Worm (Caenorhabditis elegans) whole organism, L4 larva: ENCODE results near the gene vars-1.

Experiments
- F10B5.3 ChIP-seq: sonication (generic microtip); optimal IDR thresholded peaks from 2 replicates; lab custom pipeline; 2016; ENCODE audit warnings: mild to moderate bottlenecking, missing genetic modification characterization, missing compliant biosample characterization
- aha-1 ChIP-seq: fragments of 150-350 bp; peaks from one replicate; lab custom pipeline; 2014; ENCODE audit warnings: missing biosample characterization, missing genetic modification characterization
- ama-1 ChIP-seq: fragments of 150-350 bp; optimal IDR thresholded peaks from 2 replicates; lab custom pipeline; 2014; ENCODE audit warnings: inconsistent platforms, mixed read lengths
- attf-4 ChIP-seq: sonication (generic microtip); optimal IDR thresholded peaks from 3 replicates; lab custom pipeline; 2017; ENCODE audit warnings: missing biosample characterization, missing genetic modification characterization
- ceh-20 ChIP-seq: fragments of 200-800 bp; sonication (Bioruptor generic); IDR thresholded peaks from 2 replicates; pipeline ENCODE4 v1.3.6; 2022; ENCODE audit warnings: missing genetic modification reagents, missing genetic modification characterization, missing compliant biosample characterization
- ceh-28 ChIP-seq: fragments of 150-350 bp; optimal IDR thresholded peaks from 2 replicates; lab custom pipeline; 2014; ENCODE audit warnings: missing biosample characterization, missing genetic modification reagents, missing genetic modification characterization
- ceh-32 ChIP-seq: sonication (generic microtip); optimal IDR thresholded peaks from 2 replicates; lab custom pipeline; 2016; ENCODE audit warnings: mild to moderate bottlenecking, missing genetic modification characterization, missing compliant biosample characterization; ENCODE audit not compliant: poor library complexity
- ceh-44 ChIP-seq: fragments of 200-800 bp; sonication (Bioruptor generic); IDR thresholded peaks from 2 replicates; pipeline ENCODE4 v1.3.6; 2022; ENCODE audit warnings: missing genetic modification reagents, missing genetic modification characterization, missing compliant biosample characterization
- daf-12 ChIP-seq: fragments of 150-350 bp; optimal IDR thresholded peaks from 2 replicates; lab custom pipeline; 2014; ENCODE audit warnings: missing biosample characterization, missing genetic modification reagents, missing genetic modification characterization
- daf-8 ChIP-seq: fragments of 200-800 bp; sonication (Bioruptor generic); IDR thresholded peaks from 2 replicates; pipeline ENCODE4 v1.3.6; 2022; ENCODE audit warnings: missing genetic modification characterization, missing compliant biosample characterization
- dmd-6 ChIP-seq: fragments of 200-800 bp; sonication (Bioruptor generic); IDR thresholded peaks from 2 replicates; pipeline ENCODE4 v1.3.6; 2022; ENCODE audit warnings: missing genetic modification reagents, missing genetic modification characterization, missing compliant biosample characterization
- dmd-9 ChIP-seq: fragments of 200-800 bp; sonication (Bioruptor generic); IDR thresholded peaks from 2 replicates; pipeline ENCODE4 v1.3.6; 2022; ENCODE audit warnings: missing genetic modification reagents, missing genetic modification characterization, missing compliant biosample characterization
- dpl-1 ChIP-seq: fragments of 150-350 bp; optimal IDR thresholded peaks from 2 replicates; lab custom pipeline; 2014; ENCODE audit warnings: missing biosample characterization, missing genetic modification reagents, missing genetic modification characterization
- dve-1 ChIP-seq: sonication (generic microtip); optimal IDR thresholded peaks from 2 replicates; lab custom pipeline; 2017; ENCODE audit warnings: antibody characterized with exemption, mild to moderate bottlenecking, missing genetic modification characterization, missing compliant biosample characterization; ENCODE audit not compliant: insufficient read depth
- gei-8 ChIP-seq: fragments of 200-800 bp; sonication (Bioruptor generic); optimal IDR thresholded peaks from 2 replicates; lab custom pipeline; 2018; ENCODE audit warnings: mild to moderate bottlenecking, missing genetic modification characterization, missing compliant biosample characterization
- hlh-11 ChIP-seq: fragments of 200-800 bp; sonication (Bioruptor generic); optimal IDR thresholded peaks from 2 replicates; lab custom pipeline; 2018; ENCODE audit warnings: mild to moderate bottlenecking, missing genetic modification characterization, missing compliant biosample characterization
- hlh-30 ChIP-seq: sonication (generic microtip); optimal IDR thresholded peaks from 2 replicates; lab custom pipeline; 2017; ENCODE audit warnings: antibody characterized with exemption, mild to moderate bottlenecking, missing genetic modification characterization, missing compliant biosample characterization; ENCODE audit not compliant: insufficient read depth
- jun-1 ChIP-seq: fragments of 150-350 bp; optimal IDR thresholded peaks from 2 replicates; lab custom pipeline; 2014; ENCODE audit warnings: missing biosample characterization, missing genetic modification reagents, missing genetic modification characterization
- lim-7 ChIP-seq: fragments of 200-800 bp; sonication (Bioruptor generic); IDR thresholded peaks from 2 replicates; pipeline ENCODE4 v1.3.6; 2022; ENCODE audit warnings: missing genetic modification characterization, missing compliant biosample characterization
- lin-1 ChIP-seq: fragments of 200-800 bp; sonication (Bioruptor generic); IDR thresholded peaks from 2 replicates; pipeline ENCODE4 v1.3.6; 2022; ENCODE audit warnings: missing genetic modification reagents, missing genetic modification characterization, missing compliant biosample characterization
- lin-38 ChIP-seq: fragments of 200-800 bp; sonication (Bioruptor generic); IDR thresholded peaks from 2 replicates; pipeline ENCODE4 v1.3.6; 2022; ENCODE audit warnings: missing genetic modification reagents, missing genetic modification characterization, missing compliant biosample characterization
- lsy-2 ChIP-seq, 2 experiments: fragments of 150-350 bp in 1 of 2; sonication (generic microtip) in 1 of 2; optimal IDR thresholded peaks; 2 replicates each; lab custom pipeline; 2014 to 2017; ENCODE audit warnings: missing biosample characterization in 2 of 2, missing genetic modification characterization in 2 of 2
- madf-9 ChIP-seq: fragments of 200-800 bp; sonication (Bioruptor generic); conservative IDR thresholded peaks from 2 replicates; pipeline ENCODE4 v1.3.6; 2022; ENCODE audit warnings: missing genetic modification reagents, missing genetic modification characterization, missing compliant biosample characterization
- mdl-1 ChIP-seq, 2 experiments: fragments of 150-350 bp in 1 of 2; sonication (generic microtip) in 1 of 2; optimal IDR thresholded peaks; 2 replicates each; lab custom pipeline; 2014 to 2017; ENCODE audit warnings: missing biosample characterization in 2 of 2, missing genetic modification characterization in 2 of 2
- mdt-29 ChIP-seq: fragments of 200-800 bp; sonication (Bioruptor generic); IDR thresholded peaks from 2 replicates; pipeline ENCODE4 v1.3.6; 2022; ENCODE audit warnings: missing genetic modification reagents, missing genetic modification characterization, missing compliant biosample characterization
- mep-1 ChIP-seq: fragments of 150-350 bp; sonication (generic microtip); optimal IDR thresholded peaks from 3 replicates; lab custom pipeline; 2014; ENCODE audit warnings: missing biosample characterization, missing genetic modification characterization
- mes-2 ChIP-seq: sonication (generic microtip); optimal IDR thresholded peaks from 2 replicates; lab custom pipeline; 2016; ENCODE audit warnings: missing genotype, mild to moderate bottlenecking, missing genetic modification characterization, missing compliant biosample characterization; ENCODE audit not compliant: poor library complexity, severe bottlenecking
- mxl-3 ChIP-seq: fragments of 200-800 bp; sonication (Bioruptor generic); optimal IDR thresholded peaks from 2 replicates; lab custom pipeline; 2018; ENCODE audit warnings: mild to moderate bottlenecking, missing genetic modification characterization, missing compliant biosample characterization
- nhr-11 ChIP-seq: fragments of 150-350 bp; optimal IDR thresholded peaks from 2 replicates; lab custom pipeline; 2014; ENCODE audit warnings: missing biosample characterization, missing genetic modification characterization
- nhr-111 ChIP-seq: fragments of 200-800 bp; sonication (Bioruptor generic); optimal IDR thresholded peaks from 2 replicates; lab custom pipeline; 2018; ENCODE audit warnings: mild to moderate bottlenecking, missing genetic modification characterization, missing compliant biosample characterization
- nhr-237 ChIP-seq: sonication (generic microtip); optimal IDR thresholded peaks from 2 replicates; lab custom pipeline; 2017; ENCODE audit warnings: missing biosample characterization, missing genetic modification characterization
- nhr-28 ChIP-seq: fragments of 150-350 bp; optimal IDR thresholded peaks from 2 replicates; lab custom pipeline; 2014; ENCODE audit warnings: missing biosample characterization, missing genetic modification characterization
- nhr-48 ChIP-seq: sonication (generic microtip); optimal IDR thresholded peaks from 2 replicates; lab custom pipeline; 2016; ENCODE audit warnings: mild to moderate bottlenecking, missing genetic modification characterization, missing compliant biosample characterization
- pha-4 ChIP-seq, 2 experiments: fragments of 150-350 bp in 1 of 2; fragments of 200-800 bp in 1 of 2; sonication (Bioruptor generic) in 1 of 2; IDR thresholded peaks in 1 of 2; optimal IDR thresholded peaks in 1 of 2; 2 replicates each; pipeline versions ENCODE4 v1.3.6 to Lab custom; 2014 to 2022; ENCODE audit warnings: missing genetic modification characterization in 2 of 2, missing genetic modification reagents in 2 of 2, missing biosample characterization in 1 of 2, missing compliant biosample characterization in 1 of 2
- php-3 ChIP-seq: fragments of 200-800 bp; sonication (Bioruptor generic); IDR thresholded peaks from 2 replicates; pipeline ENCODE4 v1.3.6; 2022; ENCODE audit warnings: missing genetic modification reagents, missing genetic modification characterization, missing compliant biosample characterization
- pqm-1 ChIP-seq: sonication (generic microtip); optimal IDR thresholded peaks from 2 replicates; lab custom pipeline; 2017; ENCODE audit warnings: missing biosample characterization, missing genetic modification characterization
- rbr-2 ChIP-seq: sonication (generic microtip); optimal IDR thresholded peaks from 2 replicates; lab custom pipeline; 2016; ENCODE audit warnings: missing genotype, missing genetic modification characterization, missing compliant biosample characterization
- set-16 ChIP-seq: fragments of 200-800 bp; sonication (Bioruptor generic); IDR thresholded peaks from 2 replicates; pipeline ENCODE4 v1.3.6; 2022; ENCODE audit warnings: missing genetic modification reagents, missing genetic modification characterization, missing compliant biosample characterization
- snpc-1.2 ChIP-seq: fragments of 200-800 bp; sonication (Bioruptor generic); IDR thresholded peaks from 2 replicates; pipeline ENCODE4 v1.3.6; 2022; ENCODE audit warnings: missing genetic modification reagents, missing genetic modification characterization, missing compliant biosample characterization
- spr-1 ChIP-seq: sonication (generic microtip); optimal IDR thresholded peaks from 2 replicates; lab custom pipeline; 2016; ENCODE audit warnings: mild to moderate bottlenecking, missing genetic modification characterization, missing compliant biosample characterization
- spr-3 ChIP-seq: fragments of 200-800 bp; sonication (Bioruptor generic); optimal IDR thresholded peaks from 2 replicates; lab custom pipeline; 2018; ENCODE audit warnings: mild to moderate bottlenecking, missing genetic modification characterization, missing compliant biosample characterization
- zfp-2 ChIP-seq: sonication (generic microtip); optimal IDR thresholded peaks from 2 replicates; lab custom pipeline; 2016; ENCODE audit warnings: mild to moderate bottlenecking, missing genetic modification characterization, missing compliant biosample characterization
- zip-2 ChIP-seq: fragments of 150-350 bp; optimal IDR thresholded peaks from 2 replicates; lab custom pipeline; 2014; ENCODE audit warnings: missing biosample characterization, missing genetic modification characterization

vars-1 gene

DNA sequence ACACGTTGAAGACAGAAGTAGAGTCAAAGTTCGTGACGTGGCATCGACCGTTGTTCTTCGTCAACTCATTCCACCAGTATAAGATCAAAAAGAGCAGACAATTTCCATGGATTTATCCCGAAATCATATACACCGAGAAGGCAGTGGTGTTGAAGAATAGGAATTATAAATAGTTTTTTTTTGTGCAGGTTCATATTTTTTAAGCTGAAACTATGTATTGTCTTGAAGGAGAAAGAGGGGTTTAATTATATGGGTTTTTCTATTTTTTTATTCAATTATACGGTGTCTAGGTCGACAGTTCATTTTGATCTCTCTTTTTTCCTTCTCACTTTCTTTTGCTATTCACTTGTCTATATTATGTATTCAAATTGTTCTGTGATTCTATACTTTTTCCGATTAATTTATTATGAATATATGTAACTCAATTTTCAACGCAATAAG is 7.9 kb downstream of the vars-1 start (continued):
- TF ChIP-seq snpc-1.2 (GFP tag; lab: Robert Waterston, UW) (no peak), nhr-111 (GFP tag; lab: Kevin White, UChicago) (peak; percentile 24), gei-8 (GFP tag; lab: Kevin White, UChicago) (no peak), daf-8 (GFP tag; lab: Robert Waterston, UW) (no peak), mes-2 (tag; lab: Kevin White, UChicago) (peak; percentile 0), pqm-1 (tag; lab: Kevin White, UChicago) (no peak), ceh-44 (GFP tag; lab: Robert Waterston, UW) (no peak), hlh-11 (peak; percentile 15), zip-2 (tag; lab: Kevin White, UChicago) (no peak), aha-1 (tag; lab: Kevin White, UChicago) (peak; percentile 52), spr-1 (tag; lab: Kevin White, UChicago) (peak; percentile 61), ceh-20 (GFP tag; lab: Robert Waterston, UW) (no peak), lin-38 (no peak; the same call in 1 of the 2 replicates), F10B5.3 (tag; lab: Kevin White, UChicago) (no peak), lim-7 (no peak), dmd-9 (GFP tag; lab: Robert Waterston, UW) (no peak), ceh-28 (tag; lab: Kevin White, UChicago) (no peak), nhr-237 (tag; lab: Kevin White, UChicago) (no peak), ceh-32 (tag; lab: Kevin White, UChicago) (no peak), mdt-29 (GFP tag; lab: Robert Waterston, UW) (no peak), daf-12 (tag; lab: Kevin White, UChicago) (no peak), attf-4 (peak; percentile 30), zfp-2 (tag; lab: Kevin White, UChicago) (no peak), lin-1 (GFP tag; lab: Robert Waterston, UW) (peak; percentile 52; the same call in 1 of the 2 replicates)

- TF ChIP-seq ama-1 (peak; percentile 70), dpl-1 (GFP tag; lab: Kevin White, UChicago) (no peak)
Observed at ce11 chrV:8039606-8040005, 8.4 kb downstream of the vars-1 start.

- no peak for TF ChIP-seq pha-4 (GFP tag; IDR thresholded peaks at IDR 0.05; lab: Robert Waterston, UW)
- no peak for TF ChIP-seq pha-4 (tag; optimal IDR thresholded peaks at IDR 0.05; lab: Kevin White, UChicago)
- no peak for TF ChIP-seq lin-38
- peak; percentile 5 for TF ChIP-seq mep-1 (tag; lab: Kevin White, UChicago)
- TF ChIP-seq lsy-2 (tag; optimal IDR thresholded peaks at IDR 0.05; lab: Kevin White, UChicago) = peak in 1 of 2 experiments; percentile 60
- peak; percentile 17 for TF ChIP-seq mxl-3 (GFP tag; lab: Kevin White, UChicago)
- TF ChIP-seq dpl-1 (GFP tag; lab: Kevin White, UChicago) = peak; percentile 8
- TF ChIP-seq hlh-30 = peak; percentile 42
- no peak for TF ChIP-seq nhr-11 (tag; lab: Kevin White, UChicago)
- no peak for TF ChIP-seq php-3 (GFP tag; lab: Robert Waterston, UW)
- TF ChIP-seq rbr-2 (tag; lab: Kevin White, UChicago) = peak; percentile 40
- peak; percentile 88 for TF ChIP-seq ama-1
- TF ChIP-seq hlh-11 = peak; percentile 43
- peak; percentile 4 for TF ChIP-seq mes-2 (tag; lab: Kevin White, UChicago)
- peak; percentile 8 for TF ChIP-seq jun-1
- TF ChIP-seq nhr-48 = peak; percentile 51
- peak; percentile 43 for TF ChIP-seq nhr-28 (tag; lab: Kevin White, UChicago)
- peak in 1 of 2 experiments; percentile 43 for TF ChIP-seq mdl-1 (tag; optimal IDR thresholded peaks at IDR 0.05; lab: Kevin White, UChicago)
- TF ChIP-seq mdt-29 (GFP tag; lab: Robert Waterston, UW) = peak; percentile 73; the same call in 1 of the 2 replicates
- no peak for TF ChIP-seq madf-9 (GFP tag; lab: Robert Waterston, UW)
- peak; percentile 48 for TF ChIP-seq aha-1 (tag; lab: Kevin White, UChicago)
- 0 out of 2 replicates have a peak, but pooled peaks have one; percentile 13 for TF ChIP-seq dmd-6 (GFP tag; lab: Robert Waterston, UW)
- no peak for TF ChIP-seq spr-3 (GFP tag; lab: Kevin White, UChicago)
- peak; percentile 48; the same call in 1 of the 2 replicates for TF ChIP-seq set-16 (GFP tag; lab: Robert Waterston, UW)
- peak; percentile 51 for TF ChIP-seq dve-1
Observed at ce11 chrV:8040247-8041084, 9.3 kb downstream of the vars-1 start.
